Worm (Caenorhabditis elegans): Measurements from ENCODE around the gene mcp-1.

mcp-1 gene

DNA sequence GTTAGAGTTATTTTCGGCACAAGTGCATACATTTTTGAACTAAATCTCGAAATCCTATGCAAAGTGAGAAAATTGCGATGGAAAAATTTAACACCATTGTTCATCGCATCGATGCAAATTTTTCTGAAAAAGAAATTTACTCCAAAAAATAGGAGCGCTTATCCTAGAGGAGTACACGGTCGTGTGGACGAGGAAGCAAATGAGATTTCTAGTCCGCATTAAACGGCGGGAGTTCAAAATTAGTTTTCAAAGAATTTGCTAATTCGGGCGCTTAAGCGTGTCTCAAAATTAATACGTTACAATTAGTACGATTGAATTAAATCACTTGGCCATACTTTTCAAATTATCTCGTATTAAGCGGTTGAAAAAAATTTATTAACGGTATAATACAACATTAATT lies 43.9 kb upstream of the mcp-1 start, which contains the start of gene lrpr-1 (continued):
- TF ChIP-seq rbr-2 (tag; optimal IDR thresholded peaks at IDR 0.05) (peak; percentile 65), daf-16 (GFP tag; optimal IDR thresholded peaks at IDR 0.05) (peak in 1 of 2 experiments; percentile 49), daf-16 (tag; optimal IDR thresholded peaks at IDR 0.05) (no peak), F49E8.2 (tag; optimal IDR thresholded peaks at IDR 0.05; ENCODE audit: borderline replicate concordance) (peak; percentile 52), nhr-28 (tag; optimal IDR thresholded peaks at IDR 0.05) (no peak), jun-1 (tag; optimal IDR thresholded peaks at IDR 0.05) (peak; percentile 30), zip-2 (tag; optimal IDR thresholded peaks at IDR 0.05) (no peak), aha-1 (tag) (peak; percentile 84), spr-3 (GFP tag; optimal IDR thresholded peaks at IDR 0.05) (no peak), egl-27 (tag; optimal IDR thresholded peaks at IDR 0.05) (no peak), lir-3 (tag; optimal IDR thresholded peaks at IDR 0.05) (no peak), ztf-7 (tag; optimal IDR thresholded peaks at IDR 0.05) (no peak), unc-130 (GFP tag; optimal IDR thresholded peaks at IDR 0.05) (peak; percentile 92), lin-38 (GFP tag; IDR thresholded peaks at IDR 0.05) (no peak), nhr-111 (GFP tag; optimal IDR thresholded peaks at IDR 0.05) (no peak), F44E2.7 (GFP tag; IDR thresholded peaks at IDR 0.05) (no peak), zfp-3 (GFP tag; conservative IDR thresholded peaks at IDR 0.05) (no peak; the same call in 1 of the 2 replicates), Y48G9A.11 (GFP tag; IDR thresholded peaks at IDR 0.05) (peak; percentile 93), mdt-29 (GFP tag; IDR thresholded peaks at IDR 0.05) (0 out of 2 replicates have a peak, but pooled peaks have one; percentile 23), dmd-9 (GFP tag; IDR thresholded peaks at IDR 0.05) (peak; percentile 91), madf-5 (GFP tag; IDR thresholded peaks at IDR 0.05) (0 out of 4 replicates have a peak, but pooled peaks of 1 of the 2 experiments have one; percentile 81), nhr-42 (GFP tag; IDR thresholded peaks at IDR 0.05) (no peak), nhr-237 (tag; optimal IDR thresholded peaks at IDR 0.05) (no peak)

DNA sequence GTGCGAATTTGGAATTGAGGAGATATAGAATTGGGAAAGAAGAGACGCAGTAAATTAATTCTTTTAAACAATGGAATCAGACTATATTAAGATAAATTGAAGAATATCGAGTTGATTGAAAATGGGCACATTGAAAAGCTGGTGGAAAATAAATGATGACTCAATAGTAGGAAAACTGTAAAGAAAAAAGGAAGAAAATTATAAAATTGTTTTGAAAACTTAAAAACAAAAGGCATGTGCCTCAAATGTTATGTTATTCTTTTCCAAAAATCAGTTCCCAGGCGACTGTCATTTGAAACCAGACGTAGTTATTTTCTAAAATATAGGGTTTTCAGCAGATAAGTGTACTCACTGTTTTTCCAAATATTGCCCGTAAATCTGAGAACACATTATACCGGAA lies 41.7 kb upstream of the mcp-1 start, which contains the start of gene C04E6.12:
C04E6.12 (minus strand) TSS at position 101 of the 400 bp plus-strand sequence.
- no peak for TF ChIP-seq ces-1 (GFP tag; optimal IDR thresholded peaks at IDR 0.05)
- TF ChIP-seq egl-43 (GFP tag; IDR thresholded peaks at IDR 0.05): no peak
- TF ChIP-seq duxl-1 (tag; optimal IDR thresholded peaks at IDR 0.05; ENCODE audit: poor library complexity): no peak
- TF ChIP-seq madf-5 (GFP tag; IDR thresholded peaks at IDR 0.05): no peak
- TF ChIP-seq rbr-2 (tag; optimal IDR thresholded peaks at IDR 0.05): no peak
- TF ChIP-seq hlh-30 (tag; optimal IDR thresholded peaks at IDR 0.05; ENCODE audit: insufficient read depth): no peak
- TF ChIP-seq F37D6.2 (tag; optimal IDR thresholded peaks at IDR 0.05): no peak
- TF ChIP-seq hmg-1.1 (GFP tag; IDR thresholded peaks at IDR 0.05): no peak
- no peak for TF ChIP-seq mep-1 (tag; optimal IDR thresholded peaks at IDR 0.05)
- no peak for TF ChIP-seq gei-8 (GFP tag; optimal IDR thresholded peaks at IDR 0.05)
- no peak for TF ChIP-seq nhr-77 (tag; optimal IDR thresholded peaks at IDR 0.05)

DNA sequence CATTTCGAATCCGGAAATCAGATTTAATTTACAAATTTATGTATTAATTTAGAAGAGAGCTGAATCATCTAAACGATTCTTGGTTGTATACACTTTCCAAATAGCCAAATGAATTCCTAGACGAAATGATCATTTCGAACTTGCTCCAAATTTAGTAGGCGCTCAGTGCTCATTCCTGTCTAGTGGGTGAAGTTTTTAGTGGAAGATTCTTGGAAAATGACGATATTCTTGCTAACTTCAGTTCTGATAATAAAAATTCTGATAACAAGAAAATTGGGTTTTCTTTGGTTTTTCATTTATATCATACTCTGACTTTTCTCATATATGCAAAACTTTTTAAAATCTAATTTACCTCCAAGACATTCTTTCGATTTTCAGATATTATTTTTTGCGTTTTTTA lies 39.8 kb upstream of the mcp-1 start:
- no peak for TF ChIP-seq sdz-12 (GFP tag; optimal IDR thresholded peaks at IDR 0.05)
- no peak for TF ChIP-seq dmd-8 (GFP tag; IDR thresholded peaks at IDR 0.05)
- TF ChIP-seq F49E8.2 (tag; optimal IDR thresholded peaks at IDR 0.05; ENCODE audit: borderline replicate concordance): no peak
- TF ChIP-seq daf-12 (tag; optimal IDR thresholded peaks at IDR 0.05): no peak
- TF ChIP-seq jun-1 (tag; optimal IDR thresholded peaks at IDR 0.05): no peak
- no peak for TF ChIP-seq lsy-2 (tag; optimal IDR thresholded peaks at IDR 0.05)
- TF ChIP-seq nhr-10 (tag; optimal IDR thresholded peaks at IDR 0.05): no peak
- TF ChIP-seq lin-13 (GFP tag; optimal IDR thresholded peaks at IDR 0.05): no peak
- TF ChIP-seq F26F4.8 (GFP tag; conservative IDR thresholded peaks at IDR 0.05): no peak
- no peak for TF ChIP-seq ces-1 (GFP tag; optimal IDR thresholded peaks at IDR 0.05)
- no peak for TF ChIP-seq lin-38 (GFP tag; IDR thresholded peaks at IDR 0.05)
- no peak for TF ChIP-seq nhr-41 (GFP tag; IDR thresholded peaks at IDR 0.05)
- no peak for TF ChIP-seq cey-2 (tag; optimal IDR thresholded peaks at IDR 0.05; ENCODE audit: borderline replicate concordance, insufficient read depth)
- no peak for TF ChIP-seq zag-1 (tag; optimal IDR thresholded peaks at IDR 0.05)
- no peak for TF ChIP-seq ceh-32 (tag; optimal IDR thresholded peaks at IDR 0.05; ENCODE audit: poor library complexity)

Measured in whole organism, L4 larva.